Fruit fly (Drosophila melanogaster) whole organism, prepupa: ENCODE measurements around the gene Shal.

Source experiments
- CG10631 ChIP-seq: fragments of 200-800 bp; sonication (Bioruptor generic); optimal IDR thresholded peaks from 2 replicates; lab custom pipeline; 2016; ENCODE audit warnings: missing biosample characterization, missing genetic modification characterization
- CG10669 ChIP-seq: fragments of 200-800 bp; sonication (Bioruptor generic); optimal IDR thresholded peaks from 3 replicates; lab custom pipeline; 2018; ENCODE audit warnings: missing biosample characterization, mild to moderate bottlenecking, missing genetic modification characterization, moderate library complexity
- CG11294 ChIP-seq: fragments of 200-800 bp; sonication (Bioruptor generic); IDR thresholded peaks from 2 replicates; pipeline ENCODE4 v1.3.6; 2022; ENCODE audit warnings: missing biosample characterization, missing genetic modification characterization
- CG15336 ChIP-seq: fragments of 200-800 bp; sonication (Bioruptor generic); IDR thresholded peaks from 2 replicates; pipeline ENCODE4 v1.3.6; 2022; ENCODE audit warnings: missing biosample characterization, missing genetic modification characterization
- CG1621 ChIP-seq: fragments of 200-800 bp; sonication (Bioruptor generic); optimal IDR thresholded peaks from 3 replicates; lab custom pipeline; 2018; ENCODE audit warnings: missing biosample characterization, mild to moderate bottlenecking, missing genetic modification characterization
- CG16779 ChIP-seq: fragments of 200-800 bp; sonication (Bioruptor generic); optimal IDR thresholded peaks from 3 replicates; lab custom pipeline; 2017; ENCODE audit warnings: missing biosample characterization, mild to moderate bottlenecking, missing genetic modification characterization
- CG31627 ChIP-seq: fragments of 200-800 bp; sonication (Bioruptor generic); optimal IDR thresholded peaks from 3 replicates; lab custom pipeline; 2016; ENCODE audit warnings: missing biosample characterization, missing genetic modification characterization
- CG32006 ChIP-seq: fragments of 200-800 bp; sonication (Bioruptor generic); optimal IDR thresholded peaks from 3 replicates; lab custom pipeline; 2017; ENCODE audit warnings: missing biosample characterization, mild to moderate bottlenecking, missing genetic modification characterization
- CG3919 ChIP-seq: fragments of 200-800 bp; sonication (Bioruptor generic); optimal IDR thresholded peaks from 3 replicates; lab custom pipeline; 2016; ENCODE audit warnings: missing biosample characterization, missing genetic modification characterization
- CG6276 ChIP-seq: fragments of 200-800 bp; sonication (Bioruptor generic); optimal IDR thresholded peaks from 2 replicates; lab custom pipeline; 2017; ENCODE audit warnings: missing biosample characterization, mild to moderate bottlenecking, missing genetic modification characterization
- CG6792 ChIP-seq: fragments of 200-800 bp; sonication (Bioruptor generic); optimal IDR thresholded peaks from 3 replicates; lab custom pipeline; 2016; ENCODE audit warnings: missing biosample characterization, missing genetic modification characterization
- CG6854 ChIP-seq: fragments of 200-800 bp; sonication (Bioruptor generic); optimal IDR thresholded peaks from 2 replicates; lab custom pipeline; 2017; ENCODE audit warnings: missing biosample characterization, mild to moderate bottlenecking, missing genetic modification characterization
- CG8119 ChIP-seq: fragments of 200-800 bp; sonication (Bioruptor generic); IDR thresholded peaks from 3 replicates; pipeline ENCODE4 v1.3.6; 2022; ENCODE audit warnings: missing biosample characterization, missing genetic modification characterization
- CG8319 ChIP-seq: fragments of 200-800 bp; sonication (Bioruptor generic); optimal IDR thresholded peaks from 3 replicates; lab custom pipeline; 2016; ENCODE audit warnings: missing biosample characterization, missing genetic modification characterization
- CG8632 ChIP-seq: fragments of 200-800 bp; sonication (Bioruptor generic); optimal IDR thresholded peaks from 3 replicates; lab custom pipeline; 2016; ENCODE audit warnings: missing biosample characterization, missing genetic modification characterization
- CG9139 ChIP-seq: fragments of 200-800 bp; sonication (Bioruptor generic); optimal IDR thresholded peaks from 3 replicates; lab custom pipeline; 2017; ENCODE audit warnings: missing biosample characterization, mild to moderate bottlenecking, missing genetic modification characterization
- Eip75B ChIP-seq: fragments of 200-800 bp; sonication (Bioruptor generic); optimal IDR thresholded peaks from 3 replicates; lab custom pipeline; 2016; ENCODE audit warnings: missing biosample characterization, missing genetic modification characterization
- Eip78C ChIP-seq: fragments of 200-800 bp; sonication (Bioruptor generic); peaks from one replicate; lab custom pipeline; 2016; ENCODE audit warnings: missing biosample characterization, missing genetic modification characterization
- Gug ChIP-seq: fragments of 200-800 bp; sonication (Bioruptor generic); IDR thresholded peaks from 2 replicates; pipeline ENCODE4 v1.3.6; 2022; ENCODE audit warnings: missing biosample characterization, missing genetic modification characterization
- Hr39 ChIP-seq: fragments of 200-800 bp; sonication (Bioruptor generic); optimal IDR thresholded peaks from 2 replicates; lab custom pipeline; 2016; ENCODE audit warnings: missing biosample characterization, missing genetic modification characterization
- Met ChIP-seq: fragments of 200-800 bp; sonication (Bioruptor generic); optimal IDR thresholded peaks from 3 replicates; lab custom pipeline; 2016; ENCODE audit warnings: missing biosample characterization, missing genetic modification characterization
- OdsH ChIP-seq: fragments of 200-800 bp; sonication (Bioruptor generic); optimal IDR thresholded peaks from 3 replicates; lab custom pipeline; 2016; ENCODE audit warnings: missing biosample characterization, missing genetic modification characterization
- Sox14 ChIP-seq: fragments of 200-800 bp; sonication (Bioruptor generic); optimal IDR thresholded peaks from 3 replicates; lab custom pipeline; 2016; ENCODE audit warnings: missing biosample characterization, missing genetic modification characterization
- achi ChIP-seq: fragments of 200-800 bp; sonication (Bioruptor generic); optimal IDR thresholded peaks from 3 replicates; lab custom pipeline; 2016; ENCODE audit warnings: missing biosample characterization, missing genetic modification characterization
- acj6 ChIP-seq: fragments of 200-800 bp; sonication (Bioruptor generic); optimal IDR thresholded peaks from 3 replicates; lab custom pipeline; 2016; ENCODE audit warnings: missing biosample characterization, missing genetic modification characterization
- dsx ChIP-seq: fragments of 200-800 bp; optimal IDR thresholded peaks from 3 replicates; lab custom pipeline; 2019; ENCODE audit warnings: missing biosample characterization, mild to moderate bottlenecking, missing genetic modification characterization, moderate library complexity; ENCODE audit not compliant: poor library complexity, severe bottlenecking
- eg ChIP-seq: fragments of 200-800 bp; sonication (Bioruptor generic); IDR thresholded peaks from 3 replicates; pipeline ENCODE4 v1.3.6; 2022; ENCODE audit warnings: missing biosample characterization, missing genetic modification characterization
- esn ChIP-seq: fragments of 200-800 bp; sonication (Bioruptor generic); optimal IDR thresholded peaks from 2 replicates; lab custom pipeline; 2016; ENCODE audit warnings: missing biosample characterization, mild to moderate bottlenecking, missing genetic modification characterization, moderate library complexity
- lz ChIP-seq: fragments of 200-800 bp; sonication (Bioruptor generic); optimal IDR thresholded peaks from 3 replicates; lab custom pipeline; 2016; ENCODE audit warnings: missing biosample characterization, missing genetic modification characterization
- salr ChIP-seq, 2 experiments: fragments of 200-800 bp; sonication (Bioruptor generic); optimal IDR thresholded peaks; 3 replicates each; lab custom pipeline; 2016 to 2018; ENCODE audit warnings: missing biosample characterization in 2 of 2, missing genetic modification characterization in 2 of 2, mild to moderate bottlenecking in 1 of 2
- spab ChIP-seq: fragments of 200-800 bp; sonication (Bioruptor generic); optimal IDR thresholded peaks from 2 replicates; lab custom pipeline; 2017; ENCODE audit warnings: missing biosample characterization, mild to moderate bottlenecking, missing genetic modification characterization, missing genetic modification reagents
- svp ChIP-seq: fragments of 200-800 bp; sonication (Bioruptor generic); peaks from one replicate; lab custom pipeline; 2016; ENCODE audit warnings: missing biosample characterization, missing genetic modification characterization
- vri ChIP-seq: fragments of 200-800 bp; sonication (Bioruptor generic); optimal IDR thresholded peaks from 3 replicates; lab custom pipeline; 2016; ENCODE audit warnings: missing biosample characterization, mild to moderate bottlenecking, missing genetic modification characterization

Gene Shal

dm6 chr3L:19544810-19545209, 39.6 kb downstream of the Shal start, which contains the start of the genes CG46435 and Rcd7:
Gene CG46435 (plus strand): TSS chr3L:19545110.
Gene Rcd7 (plus strand): TSS chr3L:19545110.
- no peak for TF ChIP-seq lz (GFP tag; lab: Kevin White, UChicago)
- TF ChIP-seq, all 60 proteins: peak for 0

DNA sequence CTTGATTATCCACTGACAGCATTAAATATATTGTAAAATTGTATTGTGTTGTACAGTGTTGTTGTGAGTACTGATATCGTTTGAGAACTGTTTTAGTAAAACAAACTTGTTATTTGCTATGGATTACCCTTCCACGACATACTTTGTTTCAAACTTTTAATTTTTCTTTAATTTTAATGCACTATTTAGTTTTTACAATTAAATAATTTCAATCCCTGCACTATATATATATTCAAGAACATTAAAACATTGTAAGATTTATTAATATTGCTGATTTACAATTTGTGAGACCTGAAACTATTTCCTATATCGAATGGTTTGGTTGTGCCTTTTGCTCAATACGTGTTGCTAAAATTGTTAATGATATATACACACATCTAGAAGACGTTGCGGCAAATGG, 40.3 kb downstream of the Shal start, which contains the start of the genes CG46434 and Dred:
CG46434 (minus strand) TSS at position 101 of the 400 bp plus-strand sequence.
Dred (minus strand) TSS at position 101 of the 400 bp plus-strand sequence.
- TF ChIP-seq CG6792 (GFP tag; lab: Kevin White, UChicago), result no peak

DNA sequence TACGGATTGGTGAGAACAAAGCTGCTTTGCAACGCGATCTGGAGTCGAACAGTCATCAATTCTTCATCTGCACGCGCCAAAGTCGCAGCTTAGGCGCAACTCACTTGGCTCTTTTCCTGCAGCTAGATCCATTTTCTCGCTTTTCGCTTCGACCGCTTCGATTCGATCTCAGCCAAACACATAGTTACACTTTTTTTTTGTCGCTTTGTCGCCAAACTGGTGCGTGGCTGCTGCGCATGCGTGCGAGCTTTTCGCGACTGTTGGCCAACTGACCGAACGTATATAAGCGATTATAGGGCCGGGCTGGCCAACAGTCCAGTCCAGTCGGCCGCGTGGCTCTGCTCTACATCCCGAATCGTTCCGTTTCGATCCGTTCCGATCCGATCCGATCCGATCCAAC, 51.9 kb downstream of the Shal start, which contains the start of gene Cpr76Bd:
Cpr76Bd (plus strand) TSS at position 301 of the 400 bp plus-strand sequence.
- no peak for TF ChIP-seq CG9139 (GFP tag; lab: Kevin White, UChicago)
- no peak for TF ChIP-seq CG8319 (GFP tag; lab: Kevin White, UChicago)
- no peak for TF ChIP-seq CG10631
- no peak for TF ChIP-seq esn (GFP tag; lab: Kevin White, UChicago)
- no peak for TF ChIP-seq eg
- no peak for TF ChIP-seq spab (GFP tag; lab: Kevin White, UChicago)
- no peak for TF ChIP-seq acj6 (GFP tag; lab: Kevin White, UChicago)
- no peak for TF ChIP-seq OdsH
- no peak for TF ChIP-seq CG6854 (GFP tag; lab: Kevin White, UChicago)
- TF ChIP-seq salr (GFP tag; optimal IDR thresholded peaks at IDR 0.05; lab: Kevin White, UChicago), result no peak
- TF ChIP-seq CG31627, result no peak
- no peak for TF ChIP-seq Gug (GFP tag; lab: Robert Waterston, UW)
- no peak for TF ChIP-seq Eip75B
- no peak for TF ChIP-seq CG8632 (GFP tag; lab: Kevin White, UChicago)

dm6 chr3L:19528547-19528946, 55.8 kb downstream of the Shal start:
- TF ChIP-seq vri (GFP tag; lab: Kevin White, UChicago), result no peak
- no peak for TF ChIP-seq Eip75B
- no peak for TF ChIP-seq CG1621 (tag; lab: Kevin White, UChicago)
- no peak for TF ChIP-seq CG9139 (GFP tag; lab: Kevin White, UChicago)
- TF ChIP-seq dsx (GFP tag; lab: Kevin White, UChicago), result no peak
- no peak for TF ChIP-seq CG16779 (tag; lab: Kevin White, UChicago)
- TF ChIP-seq CG10669 (GFP tag; lab: Kevin White, UChicago), result no peak

- TF ChIP-seq CG1621 (tag; lab: Kevin White, UChicago) (no peak), CG10631 (no peak), achi (GFP tag; lab: Kevin White, UChicago) (no peak), dsx (GFP tag; lab: Kevin White, UChicago) (no peak), CG3919 (no peak), svp (no peak), CG8119 (no peak), CG8632 (GFP tag; lab: Kevin White, UChicago) (no peak)
These were observed 58.6 kb downstream of the Shal start for dm6 chr3L:19525736-19526135.

DNA sequence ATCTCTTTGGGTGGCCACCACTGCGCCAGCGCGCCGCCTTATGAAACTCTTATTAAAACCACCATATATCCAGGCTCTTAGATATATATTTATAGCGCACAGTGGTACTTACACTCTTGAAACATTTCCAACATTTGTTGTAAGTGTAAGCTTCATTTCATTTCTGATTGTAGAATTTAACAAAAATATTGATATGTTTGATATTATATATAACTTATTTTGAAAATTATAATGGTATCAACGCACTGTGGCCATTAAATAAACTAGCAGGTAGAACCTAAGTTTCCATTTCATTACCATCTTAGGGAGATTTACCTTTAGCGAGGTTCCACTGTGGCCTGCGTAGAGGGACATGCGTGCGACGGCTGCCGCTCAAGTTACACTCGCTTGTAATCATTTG, 59.7 kb downstream of the Shal start:
- TF ChIP-seq CG8632 (GFP tag; lab: Kevin White, UChicago) (no peak), CG32006 (GFP tag; lab: Kevin White, UChicago) (peak; percentile 14), Sox14 (GFP tag; lab: Kevin White, UChicago) (no peak), CG15336 (peak; percentile 62), CG11294 (GFP tag; lab: Robert Waterston, UW) (peak; percentile 29; the same call in 1 of the 2 replicates), Met (GFP tag; lab: Kevin White, UChicago) (no peak), svp (peak; percentile 28), CG8119 (peak; percentile 67), Hr39 (GFP tag; lab: Kevin White, UChicago) (no peak), CG6276 (GFP tag; lab: Kevin White, UChicago) (peak; percentile 37), Eip78C (GFP tag; lab: Kevin White, UChicago) (no peak), spab (GFP tag; lab: Kevin White, UChicago) (no peak), CG6854 (GFP tag; lab: Kevin White, UChicago) (no peak), eg (peak; percentile 41; the same call in 1 of the 3 replicates)
